Fruit fly (Drosophila melanogaster): ENCODE data around the gene MTA1-like.

MTA1-like gene

dm6 chr3R:5624115-5624878 lies 24.2 kb downstream of the MTA1-like start, which contains the start of the genes Dph4, Spec2 and RpL13A (continued):
- peak; percentile 87 for TF ChIP-seq hkb (optimal IDR thresholded peaks at IDR 0.05)
- no peak for TF ChIP-seq hkb (GFP tag; IDR thresholded peaks at IDR 0.05)
- peak; percentile 94 for TF ChIP-seq nau (GFP tag; optimal IDR thresholded peaks at IDR 0.05)
- TF ChIP-seq Fer1 (GFP tag; optimal IDR thresholded peaks at IDR 0.05) = peak; percentile 96
- no peak for TF ChIP-seq CG2889 (GFP tag; IDR thresholded peaks at IDR 0.05)
- TF ChIP-seq HmgZ (tag; optimal IDR thresholded peaks at IDR 0.05) = peak; percentile 94
- TF ChIP-seq CoRest (tag; optimal IDR thresholded peaks at IDR 0.05) = peak; percentile 82
- peak; percentile 52 for TF ChIP-seq tx (GFP tag; optimal IDR thresholded peaks at IDR 0.05)
- no peak for TF ChIP-seq mld (GFP tag; IDR thresholded peaks at IDR 0.05; ENCODE audit: partially characterized antibody)
- TF ChIP-seq org-1 (GFP tag; optimal IDR thresholded peaks at IDR 0.05) = peak; percentile 92
- peak; percentile 91 for TF ChIP-seq gro (GFP tag; optimal IDR thresholded peaks at IDR 0.05)
- peak; percentile 91 for TF ChIP-seq CG33557 (GFP tag; optimal IDR thresholded peaks at IDR 0.05)
- TF ChIP-seq HLH54F (GFP tag; optimal IDR thresholded peaks at IDR 0.05) = peak; percentile 84
- TF ChIP-seq Nf-YB (GFP tag; optimal IDR thresholded peaks at IDR 0.05) = peak; percentile 80
- TF ChIP-seq CG2678 (tag; optimal IDR thresholded peaks at IDR 0.05) = peak; percentile 81
- TF ChIP-seq CG9797 (GFP tag; optimal IDR thresholded peaks at IDR 0.05) = peak; percentile 98
- peak; percentile 94 for TF ChIP-seq BtbVII (GFP tag; optimal IDR thresholded peaks at IDR 0.05)
- TF ChIP-seq tll (GFP tag; optimal IDR thresholded peaks at IDR 0.05) = peak; percentile 32 to 61
- no peak for TF ChIP-seq wor (GFP tag; IDR thresholded peaks at IDR 0.05)
- TF ChIP-seq slou (GFP tag; optimal IDR thresholded peaks at IDR 0.05) = peak; percentile 88
- TF ChIP-seq Lhr (GFP tag; optimal IDR thresholded peaks at IDR 0.05) = peak; percentile 97
- TF ChIP-seq ken (GFP tag; IDR thresholded peaks at IDR 0.05) = no peak
- TF ChIP-seq CG4730 (GFP tag; IDR thresholded peaks at IDR 0.05) = no peak
- peak; percentile 95 for TF ChIP-seq CG14710 (tag; optimal IDR thresholded peaks at IDR 0.05)
- TF ChIP-seq CG18599 (GFP tag; optimal IDR thresholded peaks at IDR 0.05) = peak; percentile 95
- TF ChIP-seq schlank (tag; optimal IDR thresholded peaks at IDR 0.05) = peak; percentile 95
- TF ChIP-seq pfk (GFP tag; optimal IDR thresholded peaks at IDR 0.05) = peak; percentile 84
- TF ChIP-seq CG4360 (GFP tag; IDR thresholded peaks at IDR 0.05) = no peak
- no peak for TF ChIP-seq ci (GFP tag; IDR thresholded peaks at IDR 0.05)
- TF ChIP-seq Oli (tag; optimal IDR thresholded peaks at IDR 0.05) = peak; percentile 64
- TF ChIP-seq CG33213 (GFP tag; optimal IDR thresholded peaks at IDR 0.05) = peak; percentile 98
- TF ChIP-seq hb (GFP tag; IDR thresholded peaks at IDR 0.05; ENCODE audit: partially characterized antibody) = no peak
- TF ChIP-seq CG12071 (GFP tag; optimal IDR thresholded peaks at IDR 0.05) = peak; percentile 95
- peak; percentile 84 for TF ChIP-seq dmrt11E (tag; optimal IDR thresholded peaks at IDR 0.05)
- peak; percentile 87 for TF ChIP-seq unpg (GFP tag; optimal IDR thresholded peaks at IDR 0.05)
- peak; percentile 87 for TF ChIP-seq CG18011 (GFP tag; optimal IDR thresholded peaks at IDR 0.05)
- peak; percentile 74 for TF ChIP-seq CG18476 (GFP tag; optimal IDR thresholded peaks at IDR 0.05)
- peak; percentile 87 for TF ChIP-seq CG3838 (GFP tag; optimal IDR thresholded peaks at IDR 0.05)
- TF ChIP-seq CG13123 (GFP tag; optimal IDR thresholded peaks at IDR 0.05) = peak; percentile 85
- TF ChIP-seq Meics (GFP tag; optimal IDR thresholded peaks at IDR 0.05) = peak; percentile 97
- no peak for TF ChIP-seq Ada2b (GFP tag; IDR thresholded peaks at IDR 0.05)
- TF ChIP-seq psq (GFP tag; optimal IDR thresholded peaks at IDR 0.05) = peak; percentile 81
- peak; percentile 86 for TF ChIP-seq CG10654 (GFP tag; optimal IDR thresholded peaks at IDR 0.05)
- TF ChIP-seq bowl (GFP tag; IDR thresholded peaks at IDR 0.05) = no peak
- no peak for TF ChIP-seq CG14050 (GFP tag; IDR thresholded peaks at IDR 0.05)
- peak; percentile 98 for TF ChIP-seq Ets65A (GFP tag)
- TF ChIP-seq Taf1 (GFP tag; IDR thresholded peaks at IDR 0.05) = no peak
- no peak for TF ChIP-seq CG7357 (GFP tag; IDR thresholded peaks at IDR 0.05)
- TF ChIP-seq Tbp (GFP tag; optimal IDR thresholded peaks at IDR 0.05) = peak; percentile 52
- TF ChIP-seq ara (GFP tag; IDR thresholded peaks at IDR 0.05) = no peak
